Fruit fly (Drosophila melanogaster) Kc167 (cell line): Measurements from ENCODE around the gene CG18622.
"Not testable (repeated sequence)": the region's sequence is repeated elsewhere in the genome, so short reads cannot be mapped to it uniquely, and the experiment has no call there.

Experiments used
- Myc ChIP-seq: fragments of >200 bp; optimal IDR thresholded peaks from 2 replicates; lab custom pipeline; 2017; ENCODE audit warnings: missing external identifiers
- Sin3A ChIP-seq: fragments of >200 bp; optimal IDR thresholded peaks from 2 replicates; lab custom pipeline; 2018; ENCODE audit warnings: missing external identifiers
- h ChIP-seq: fragments of >200 bp; optimal IDR thresholded peaks from 3 replicates; lab custom pipeline; 2018; ENCODE audit warnings: missing external identifiers
- insv ChIP-seq: fragments of >200 bp; optimal IDR thresholded peaks from 3 replicates; lab custom pipeline; 2018; ENCODE audit warnings: missing external identifiers
- psq ChIP-seq: fragments of >200 bp; optimal IDR thresholded peaks from 2 replicates; lab custom pipeline; 2017; ENCODE audit warnings: missing external identifiers
- ttk ChIP-seq: sonication (Bioruptor generic); optimal IDR thresholded peaks from 2 replicates; lab custom pipeline; 2017; ENCODE audit warnings: missing external identifiers

The CG18622 gene

dm6 chr3R:17007336-17007735 is 19.8 kb upstream of the CG18622 start:
- TF ChIP-seq Sin3A (lab: Kevin White, UChicago) (no peak), Myc (lab: Kevin White, UChicago) (no peak), ttk (lab: Kevin White, UChicago) (no peak), h (lab: Kevin White, UChicago) (no peak), insv (lab: Kevin White, UChicago) (no peak), psq (no peak)

DNA sequence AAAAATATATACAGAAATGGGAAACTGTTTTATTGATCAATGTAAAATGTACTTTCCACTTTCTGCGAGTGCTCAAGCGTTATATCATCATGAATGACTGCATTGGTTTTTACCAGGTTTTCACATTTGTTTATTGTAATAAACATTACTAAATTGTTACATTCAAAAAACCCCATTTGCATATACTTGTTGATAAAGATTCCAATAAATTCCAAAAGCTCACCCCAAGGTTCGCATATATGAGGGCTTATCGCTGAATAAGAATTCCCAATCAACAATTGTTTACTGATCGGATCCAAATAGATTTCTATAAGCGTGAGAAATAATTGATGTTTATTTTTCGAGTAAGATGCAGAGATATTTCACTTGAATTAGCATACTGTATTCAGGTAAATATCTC is 15.9 kb upstream of the CG18622 start:
- TF ChIP-seq insv (lab: Kevin White, UChicago) = no peak
- TF ChIP-seq h (lab: Kevin White, UChicago) = no peak
- no peak for TF ChIP-seq ttk (lab: Kevin White, UChicago)
- no peak for TF ChIP-seq Myc (lab: Kevin White, UChicago)
- no peak for TF ChIP-seq psq
- no peak for TF ChIP-seq Sin3A (lab: Kevin White, UChicago)

DNA sequence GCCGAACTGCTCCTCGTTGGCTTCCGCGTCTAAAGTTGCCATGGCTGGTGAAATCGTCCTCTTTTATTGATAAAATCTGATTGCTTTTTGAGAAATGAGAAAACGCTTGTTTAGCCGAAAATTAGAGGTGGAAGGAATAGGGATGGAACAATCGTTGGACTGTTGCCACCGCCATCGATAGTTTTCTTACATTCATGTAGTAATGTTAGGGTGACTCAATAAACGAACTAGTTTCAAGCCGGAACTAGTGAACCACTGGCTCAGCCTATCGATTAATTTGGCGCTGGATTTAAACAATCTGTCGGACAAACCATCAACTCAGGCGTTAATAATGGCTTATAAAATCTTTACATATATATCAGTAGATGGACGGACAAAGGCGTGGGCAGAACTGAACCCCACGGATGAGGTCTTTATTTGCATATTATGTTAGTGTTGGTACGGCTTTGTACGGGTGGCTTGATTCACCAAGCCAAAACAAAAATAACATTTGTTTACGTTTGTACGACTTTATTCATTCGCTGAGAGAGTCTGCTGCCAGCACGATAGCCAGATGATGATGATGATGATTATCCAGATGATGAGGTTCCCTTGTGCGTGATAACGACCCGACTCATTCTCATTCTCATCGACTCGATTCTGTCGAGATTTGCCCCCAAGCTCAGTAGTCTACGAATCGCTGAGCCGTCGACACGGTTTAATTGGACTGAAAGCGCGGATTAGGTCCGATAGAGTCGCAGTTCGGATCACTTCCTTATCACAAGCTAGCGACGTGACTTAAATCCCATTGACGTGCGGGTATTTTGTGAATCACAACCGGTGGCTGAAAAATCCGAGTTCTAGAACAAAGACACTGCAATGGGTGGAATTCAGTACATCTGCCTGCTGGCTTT is 14.9 kb upstream of the CG18622 start, which contains the start of the genes Sf3a1 and Irc:
TSS of gene Sf3a1 (minus strand) at position 138 of the 893 bp plus-strand sequence.
TSS of gene Irc (plus strand) at position 658 of the 893 bp plus-strand sequence.
- TF ChIP-seq psq = no peak
- no peak for TF ChIP-seq h (lab: Kevin White, UChicago)
- no peak for TF ChIP-seq Sin3A (lab: Kevin White, UChicago)
- TF ChIP-seq Myc (lab: Kevin White, UChicago) = no peak
- TF ChIP-seq insv (lab: Kevin White, UChicago) = no peak
- no peak for TF ChIP-seq ttk (lab: Kevin White, UChicago)

DNA sequence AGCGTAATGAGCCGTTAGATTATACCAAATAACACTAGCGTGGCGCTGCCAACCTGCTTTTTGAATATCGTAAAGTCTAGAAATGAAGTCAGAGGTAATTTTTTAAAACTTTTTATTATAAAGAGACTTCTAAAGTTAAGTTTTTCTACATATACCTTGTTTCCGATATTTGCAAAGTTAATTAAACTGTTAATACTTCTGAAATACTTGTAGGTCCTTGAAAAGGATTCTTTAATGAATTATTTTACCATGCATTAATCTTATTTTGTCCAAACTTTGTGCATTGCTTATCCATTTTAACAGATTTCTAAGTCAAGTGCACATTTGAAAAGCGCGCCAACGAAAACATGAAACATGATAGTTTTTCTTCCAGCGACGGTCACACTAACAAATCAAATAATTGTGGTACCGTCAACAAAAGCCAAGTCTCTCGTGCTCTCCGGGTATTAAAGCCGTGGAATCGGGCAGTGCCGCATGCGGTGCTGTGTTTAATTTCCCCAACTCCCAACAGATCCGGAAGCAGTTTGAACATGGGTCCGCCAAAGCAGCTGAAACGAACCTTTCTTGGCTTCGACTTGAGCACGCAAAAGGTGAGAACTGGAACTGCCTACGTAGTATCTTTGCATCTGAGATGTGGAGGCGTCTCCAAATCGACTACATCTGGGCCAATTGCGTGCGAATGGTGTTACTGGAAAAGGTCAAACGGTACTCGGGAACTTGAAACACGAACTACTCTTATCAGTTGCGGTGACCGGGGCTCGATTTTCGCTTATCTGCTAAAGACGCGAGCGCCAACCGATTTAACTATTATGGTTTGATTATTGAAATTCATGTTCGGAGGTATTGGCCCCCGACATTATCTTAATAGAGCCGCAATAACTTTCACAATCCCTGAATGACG is 8.8 kb upstream of the CG18622 start, which contains the start of the genes EMC2A and CG3534:
TSS of gene EMC2A (minus strand) at position 13 of the 901 bp plus-strand sequence.
TSS of gene CG3534 (plus strand) at position 388 of the 901 bp plus-strand sequence.
- no peak for TF ChIP-seq Myc (lab: Kevin White, UChicago)
- no peak for TF ChIP-seq Sin3A (lab: Kevin White, UChicago)
- no peak for TF ChIP-seq insv (lab: Kevin White, UChicago)
- TF ChIP-seq ttk (lab: Kevin White, UChicago) = no peak
- no peak for TF ChIP-seq h (lab: Kevin White, UChicago)
- TF ChIP-seq psq = no peak

DNA sequence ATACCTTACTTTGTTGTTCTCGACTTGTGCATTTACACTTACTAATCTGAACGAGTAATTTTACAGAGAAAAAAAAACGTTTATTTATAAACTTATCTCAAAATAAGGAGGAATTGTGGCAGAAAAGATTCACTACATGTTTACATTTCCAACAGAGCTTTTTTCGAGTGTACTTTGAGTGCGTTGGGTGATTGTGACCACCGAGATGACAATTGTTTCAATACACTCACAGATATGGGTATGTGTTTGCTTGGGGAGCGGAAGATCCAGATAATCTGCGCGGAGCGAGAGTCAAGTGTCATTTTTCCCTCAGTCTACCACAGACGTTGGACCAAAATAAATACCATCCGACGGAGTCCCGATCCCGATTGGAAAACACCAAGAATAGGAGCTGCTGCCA is 5.2 kb upstream of the CG18622 start, which contains the start of gene CG31274:
TSS of gene CG31274 (plus strand) at position 301 of the 400 bp plus-strand sequence.
- not testable (repeated sequence) for TF ChIP-seq Myc, Sin3A, insv (lab: Kevin White, UChicago)

dm6 chr3R:16991781-16992180 is 4.2 kb upstream of the CG18622 start, which contains the start of gene EMC2B:
EMC2B (minus strand) TSS chr3R:16991878.
- TF ChIP-seq h (lab: Kevin White, UChicago) (no peak), psq (no peak), Sin3A (lab: Kevin White, UChicago) (no peak), ttk (lab: Kevin White, UChicago) (no peak), insv (lab: Kevin White, UChicago) (no peak), Myc (lab: Kevin White, UChicago) (no peak)

dm6 chr3R:16988514-16988913 is 982 bp upstream of the CG18622 start, which contains the start of gene MESK4:
MESK4 (plus strand) TSS chr3R:16988814.
- not testable (repeated sequence) for TF ChIP-seq insv (lab: Kevin White, UChicago); psq; h (lab: Kevin White, UChicago)

DNA sequence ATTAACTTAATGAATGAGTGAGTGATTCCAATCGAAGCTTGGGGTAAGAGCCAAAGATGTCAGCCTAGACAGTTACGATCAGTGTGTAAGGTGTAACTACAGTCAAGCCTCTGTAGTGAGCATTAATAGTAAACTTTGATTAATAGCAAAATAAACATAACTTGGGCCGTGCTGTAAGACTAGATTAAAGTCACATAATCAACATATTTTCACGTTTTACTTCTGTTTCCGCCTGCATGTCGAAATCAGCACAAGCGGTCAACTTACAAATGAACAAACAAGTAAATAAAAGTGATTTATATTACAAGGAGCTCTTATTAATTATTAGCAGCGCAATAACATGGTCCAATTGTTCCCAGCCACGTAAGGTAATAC is 379 bp upstream of the CG18622 start:
- TF ChIP-seq insv (lab: Kevin White, UChicago) = no peak
- no peak for TF ChIP-seq Myc (lab: Kevin White, UChicago)

DNA sequence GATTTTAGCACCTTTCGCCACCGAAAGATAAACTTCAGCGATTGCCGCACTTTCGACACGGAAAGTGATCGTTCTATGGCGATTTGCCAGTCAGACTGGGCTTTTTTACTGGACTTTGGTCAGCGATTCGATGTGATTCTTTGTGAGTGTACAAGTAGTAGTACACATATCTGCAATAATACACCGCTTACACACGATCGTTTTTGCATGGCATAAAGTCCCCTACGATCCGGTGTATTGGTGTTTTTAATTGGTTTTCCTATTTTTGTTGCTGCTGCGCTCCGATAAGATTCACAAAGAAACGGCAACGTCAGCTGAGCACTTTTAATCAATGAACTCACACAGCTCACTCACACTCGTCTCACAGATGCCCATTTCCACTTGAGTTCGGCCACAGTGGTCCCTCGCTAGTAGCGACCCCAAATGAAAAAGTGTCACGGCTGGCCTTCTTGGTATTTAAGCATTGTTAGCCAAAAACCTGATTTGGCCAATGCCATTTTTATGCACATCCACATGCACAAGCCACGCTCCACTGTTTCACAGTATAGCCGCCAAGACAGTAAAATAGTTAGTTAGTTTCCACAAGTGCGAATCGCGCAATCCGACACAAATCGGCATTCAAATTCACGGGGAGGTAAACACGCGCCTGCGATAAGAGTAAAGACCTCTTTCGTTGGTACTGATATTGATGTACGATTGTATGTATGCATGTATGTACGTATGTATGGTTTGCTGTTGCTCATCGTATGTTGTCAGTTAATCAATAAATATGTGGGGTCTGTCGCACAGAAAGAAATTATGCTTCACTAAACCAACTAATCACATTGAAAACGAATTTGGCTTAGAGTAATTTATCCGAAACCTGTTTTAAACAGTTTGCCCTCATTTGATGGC is 1.1 kb downstream of the CG18622 start:
- TF ChIP-seq psq (no peak), Sin3A (lab: Kevin White, UChicago) (no peak), h (lab: Kevin White, UChicago) (no peak), Myc (lab: Kevin White, UChicago) (no peak), ttk (lab: Kevin White, UChicago) (no peak), insv (lab: Kevin White, UChicago) (no peak)

dm6 chr3R:16985547-16985946 is 2.0 kb downstream of the CG18622 start:
- no peak for TF ChIP-seq ttk (lab: Kevin White, UChicago)
- no peak for TF ChIP-seq Myc (lab: Kevin White, UChicago)
- no peak for TF ChIP-seq h (lab: Kevin White, UChicago)
- no peak for TF ChIP-seq Sin3A (lab: Kevin White, UChicago)
- no peak for TF ChIP-seq insv (lab: Kevin White, UChicago)
- no peak for TF ChIP-seq psq
